Fruit fly (Drosophila melanogaster): ENCODE results near the gene hh.
A peak's percentile ranks its signal among the peaks of the same experiment; 100 is the strongest.

The hh gene

DNA sequence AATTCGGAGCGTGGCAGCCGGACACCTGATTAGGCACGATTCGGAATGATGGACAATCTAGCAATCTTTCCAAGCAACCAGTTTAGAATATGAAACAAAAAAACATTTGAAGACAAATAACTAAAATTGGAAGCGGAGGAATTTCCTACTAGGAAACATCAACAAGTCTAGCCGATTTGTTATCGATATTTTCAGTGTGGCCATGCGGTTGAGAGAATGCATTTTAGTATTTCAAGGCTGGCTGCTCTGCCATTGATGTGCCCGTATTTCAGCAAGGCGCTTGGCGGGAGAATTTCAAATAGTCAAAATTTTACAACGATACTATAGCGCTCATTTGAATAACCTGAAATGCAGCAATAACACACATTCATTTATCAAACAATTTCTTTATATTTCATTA lies 13.9 kb downstream of the hh start, which contains the start of gene CG31457 (continued):
- TF ChIP-seq rib (GFP tag; IDR thresholded peaks at IDR 0.05) (no peak), dimm (GFP tag; IDR thresholded peaks at IDR 0.05) (no peak), CG15011 (GFP tag; optimal IDR thresholded peaks at IDR 0.05) (no peak), Ets65A (GFP tag) (peak; percentile 55), lmd (GFP tag; IDR thresholded peaks at IDR 0.05) (no peak), Dp (GFP tag; optimal IDR thresholded peaks at IDR 0.05) (peak; percentile 98), CG4617 (GFP tag; optimal IDR thresholded peaks at IDR 0.05; ENCODE audit: borderline replicate concordance) (peak; percentile 75), CG14860 (GFP tag; IDR thresholded peaks at IDR 0.05; ENCODE audit: partially characterized antibody) (peak; percentile 55; the same call in 2 of the 3 replicates), CG18011 (GFP tag; optimal IDR thresholded peaks at IDR 0.05) (peak; percentile 94), CG12659 (GFP tag; optimal IDR thresholded peaks at IDR 0.05) (peak; percentile 45), phol (tag; optimal IDR thresholded peaks at IDR 0.05) (peak; percentile 71), mld (GFP tag; IDR thresholded peaks at IDR 0.05; ENCODE audit: partially characterized antibody) (peak; percentile 60; the same call in 1 of the 3 replicates), YL-1 (GFP tag; optimal IDR thresholded peaks at IDR 0.05) (peak; percentile 11), CG18262 (tag; optimal IDR thresholded peaks at IDR 0.05) (peak; percentile 25), CG12391 (tag; optimal IDR thresholded peaks at IDR 0.05) (peak; percentile 24), sr (GFP tag; IDR thresholded peaks at IDR 0.05) (no peak), CG32767 (GFP tag; IDR thresholded peaks at IDR 0.05) (no peak), jumu (GFP tag; optimal IDR thresholded peaks at IDR 0.05) (no peak), Aef1 (GFP tag; IDR thresholded peaks at IDR 0.05) (no peak), BEAF-32 (GFP tag; optimal IDR thresholded peaks at IDR 0.05) (peak; percentile 89), CG3847 (GFP tag; IDR thresholded peaks at IDR 0.05) (peak; percentile 32; the same call in 1 of the 2 replicates)

DNA sequence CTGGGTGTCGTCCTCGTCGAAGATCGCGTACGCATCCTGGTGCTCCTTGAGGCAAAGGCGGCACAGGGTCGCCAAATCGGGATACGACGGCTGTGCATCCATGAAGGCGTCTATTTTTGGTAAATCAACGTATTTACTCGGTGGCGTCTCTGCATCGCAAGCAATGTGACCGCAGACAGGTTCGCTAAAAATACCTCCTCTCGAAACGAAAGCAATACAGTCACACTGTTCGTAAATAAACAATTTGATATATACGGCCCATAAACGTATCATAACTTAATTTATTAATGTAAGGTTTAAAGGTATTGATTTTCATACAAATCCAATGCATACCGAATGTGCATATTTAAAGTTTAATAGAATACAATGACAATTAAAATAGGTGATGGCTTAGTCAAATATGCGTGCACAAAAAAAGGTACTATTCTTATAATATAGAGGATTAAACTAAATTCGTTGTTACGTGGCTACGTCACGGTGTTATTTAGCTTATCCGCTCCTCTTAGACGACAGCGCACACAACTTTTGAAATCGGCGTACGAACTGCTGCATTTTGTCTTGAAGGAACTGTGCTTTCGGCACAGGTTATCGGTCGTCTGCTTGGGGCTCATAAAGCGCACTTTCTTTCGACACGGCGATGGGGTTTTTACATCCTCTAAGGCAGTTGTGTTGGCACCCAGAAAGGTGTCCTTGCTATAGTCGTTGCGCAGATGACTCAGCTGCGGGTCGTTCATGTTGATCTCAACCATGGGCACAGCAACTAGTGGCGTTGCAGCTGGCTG lies 15.3 kb downstream of the hh start, which contains the start of gene CG31365:
Gene CG31365, minus strand, starts transcription at position 182 of the 782 bp plus-strand sequence.
- no peak for TF ChIP-seq Lpt (GFP tag; optimal IDR thresholded peaks at IDR 0.05)
- peak; percentile 2 for TF ChIP-seq CG17186 (GFP tag; optimal IDR thresholded peaks at IDR 0.05)
- TF ChIP-seq BtbVII (GFP tag; optimal IDR thresholded peaks at IDR 0.05), result no peak
- peak; percentile 31 for TF ChIP-seq CG12391 (tag; optimal IDR thresholded peaks at IDR 0.05)
- no peak for TF ChIP-seq z (GFP tag; IDR thresholded peaks at IDR 0.05)
- TF ChIP-seq Scr (GFP tag; IDR thresholded peaks at IDR 0.05; ENCODE audit: partially characterized antibody), result peak; percentile 28; the same call in 1 of the 2 replicates
- TF ChIP-seq PHDP (tag; optimal IDR thresholded peaks at IDR 0.05), result peak; percentile 1
- TF ChIP-seq pzg (GFP tag; optimal IDR thresholded peaks at IDR 0.05), result peak; percentile 30
- peak; percentile 64 for TF ChIP-seq CG9797 (GFP tag; optimal IDR thresholded peaks at IDR 0.05)
- TF ChIP-seq D19B (GFP tag; optimal IDR thresholded peaks at IDR 0.05), result no peak
- no peak for TF ChIP-seq Six4 (GFP tag; optimal IDR thresholded peaks at IDR 0.05)
- peak; percentile 36 for TF ChIP-seq Dp (GFP tag; optimal IDR thresholded peaks at IDR 0.05)
- peak; percentile 75 for TF ChIP-seq YL-1 (GFP tag; optimal IDR thresholded peaks at IDR 0.05)
- peak; percentile 46 for TF ChIP-seq E2f2 (GFP tag; IDR thresholded peaks at IDR 0.05)
- no peak for TF ChIP-seq Chrac-16 (GFP tag; optimal IDR thresholded peaks at IDR 0.05)
- TF ChIP-seq zfh1 (GFP tag; IDR thresholded peaks at IDR 0.05), result 0 out of 3 replicates have a peak, but pooled peaks have one; percentile 4
- TF ChIP-seq BEAF-32 (GFP tag; optimal IDR thresholded peaks at IDR 0.05), result peak; percentile 36
- TF ChIP-seq CG9932 (GFP tag; IDR thresholded peaks at IDR 0.05), result no peak
- peak; percentile 44; the same call in 2 of the 3 replicates for TF ChIP-seq row (GFP tag; IDR thresholded peaks at IDR 0.05)
- peak; percentile 41 for TF ChIP-seq hbn (GFP tag; IDR thresholded peaks at IDR 0.05; ENCODE audit: partially characterized antibody)
- peak; percentile 66 for TF ChIP-seq CG13287 (GFP tag; IDR thresholded peaks at IDR 0.05; ENCODE audit: partially characterized antibody)
- TF ChIP-seq Aef1 (GFP tag; IDR thresholded peaks at IDR 0.05), result no peak
- TF ChIP-seq HLH4C (GFP tag; IDR thresholded peaks at IDR 0.05; ENCODE audit: partially characterized antibody), result no peak; the same call in 2 of the 3 replicates
- TF ChIP-seq ci (GFP tag; IDR thresholded peaks at IDR 0.05), result peak; percentile 24; the same call in 1 of the 3 replicates
- peak; percentile 75 for TF ChIP-seq CG4617 (GFP tag; optimal IDR thresholded peaks at IDR 0.05; ENCODE audit: borderline replicate concordance)
- TF ChIP-seq nerfin-1 (tag; optimal IDR thresholded peaks at IDR 0.05), result peak; percentile 18
- peak; percentile 46; the same call in 1 of the 2 replicates for TF ChIP-seq unc-4 (GFP tag; IDR thresholded peaks at IDR 0.05; ENCODE audit: partially characterized antibody)
- TF ChIP-seq CG14710 (tag; optimal IDR thresholded peaks at IDR 0.05), result peak; percentile 33
- TF ChIP-seq Atf3 (GFP tag; optimal IDR thresholded peaks at IDR 0.05), result no peak
- peak; percentile 67 for TF ChIP-seq MBD-R2 (GFP tag; IDR thresholded peaks at IDR 0.05)
- peak; percentile 90 for TF ChIP-seq MESR4 (GFP tag; optimal IDR thresholded peaks at IDR 0.05)

Data from whole organism, embryonic.